Worm (Caenorhabditis elegans) whole organism, L4 larva: ENCODE data around the gene F21G4.1.

Experiments
- ceh-62 ChIP-seq: sonication (generic microtip); optimal IDR thresholded peaks from 2 replicates; lab custom pipeline; 2017; ENCODE audit warnings: missing biosample characterization, missing genetic modification characterization
- nhr-237 ChIP-seq: sonication (generic microtip); optimal IDR thresholded peaks from 2 replicates; lab custom pipeline; 2017; ENCODE audit warnings: missing biosample characterization, missing genetic modification characterization
- nhr-25 ChIP-seq: sonication (generic microtip); optimal IDR thresholded peaks from 2 replicates; lab custom pipeline; 2017; ENCODE audit warnings: missing genetic modification characterization, mild to moderate bottlenecking, missing compliant biosample characterization, antibody characterized with exemption, moderate library complexity, borderline replicate concordance; ENCODE audit not compliant: insufficient read depth
- set-16 ChIP-seq: fragments of 200-800 bp; sonication (Bioruptor generic); IDR thresholded peaks from 2 replicates; pipeline ENCODE4 v1.3.6; 2022; ENCODE audit warnings: missing genetic modification reagents, missing genetic modification characterization, missing compliant biosample characterization
- snpc-4 ChIP-seq: fragments of 150-350 bp; optimal IDR thresholded peaks from 2 replicates; lab custom pipeline; 2014; ENCODE audit warnings: missing biosample characterization, missing genetic modification characterization
- unc-39 ChIP-seq: sonication (generic microtip); optimal IDR thresholded peaks from 2 replicates; lab custom pipeline; 2017; ENCODE audit warnings: missing biosample characterization, missing genetic modification characterization
- zag-1 ChIP-seq: fragments of 150-350 bp; optimal IDR thresholded peaks from 2 replicates; lab custom pipeline; 2014; ENCODE audit warnings: missing biosample characterization, missing genetic modification characterization

DNA sequence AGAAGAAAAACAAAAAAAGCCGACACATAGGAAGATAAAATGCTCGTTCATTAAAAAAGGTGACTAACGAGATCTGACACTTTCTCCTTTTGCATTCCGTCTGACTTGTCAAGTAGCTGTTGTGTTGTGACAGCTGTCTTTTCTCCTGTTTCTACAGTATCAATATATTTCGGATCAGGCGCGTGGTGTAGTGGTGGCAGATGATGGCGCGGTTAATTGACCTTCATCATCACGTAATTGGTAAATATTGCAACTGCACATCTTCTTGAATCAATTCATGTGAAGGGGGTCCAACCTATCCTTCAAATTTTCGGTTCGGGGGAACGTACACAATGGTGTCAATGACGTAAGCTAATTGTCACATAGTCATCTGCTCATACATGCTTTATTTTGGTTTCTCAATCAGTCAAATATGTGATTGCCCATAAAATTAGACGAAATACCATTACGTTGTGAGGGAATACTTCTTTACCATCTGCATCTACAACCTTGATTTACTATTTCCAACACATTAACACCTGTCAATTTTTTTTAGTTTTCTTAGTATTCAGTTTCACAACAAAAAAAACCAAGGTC lies 43.8 kb downstream of the F21G4.1 start:
- TF ChIP-seq nhr-237 (tag; lab: Kevin White, UChicago): no peak
- TF ChIP-seq nhr-25 (tag; lab: Kevin White, UChicago): no peak
- no peak for TF ChIP-seq zag-1
- TF ChIP-seq set-16: no peak
- TF ChIP-seq unc-39 (tag; lab: Kevin White, UChicago): no peak
- no peak for TF ChIP-seq ceh-62
- TF ChIP-seq snpc-4: no peak
